Worm (Caenorhabditis elegans) whole organism, mixed stage, embryonic: ENCODE data around the gene heri-1.

ENCODE experiments used
- M03D4.4 ChIP-seq: sonication (generic microtip); optimal IDR thresholded peaks from 2 replicates; lab custom pipeline; 2017; ENCODE audit warnings: mild to moderate bottlenecking, missing genetic modification characterization, missing compliant biosample characterization
- bed-3 ChIP-seq: fragments of 200-800 bp; sonication (Bioruptor generic); optimal IDR thresholded peaks from 3 replicates; lab custom pipeline; 2018; ENCODE audit warnings: mild to moderate bottlenecking, missing genetic modification characterization, moderate library complexity, missing compliant biosample characterization
- blmp-1 ChIP-seq: fragments of 150-350 bp; optimal IDR thresholded peaks from 2 replicates; lab custom pipeline; 2014; ENCODE audit warnings: missing biosample characterization, missing genetic modification characterization
- ceh-39 ChIP-seq: fragments of 150-350 bp; optimal IDR thresholded peaks from 2 replicates; lab custom pipeline; 2014; ENCODE audit warnings: missing biosample characterization, missing genetic modification characterization
- ceh-43 ChIP-seq: fragments of 200-800 bp; sonication (Bioruptor generic); optimal IDR thresholded peaks from 2 replicates; lab custom pipeline; 2018; ENCODE audit warnings: mild to moderate bottlenecking, missing genetic modification characterization, moderate library complexity, missing compliant biosample characterization
- ceh-83 ChIP-seq: fragments of 200-800 bp; sonication (Bioruptor generic); optimal IDR thresholded peaks from 2 replicates; lab custom pipeline; 2018; ENCODE audit warnings: mild to moderate bottlenecking, missing genetic modification characterization, missing compliant biosample characterization
- ces-1 ChIP-seq: fragments of 150-350 bp; optimal IDR thresholded peaks from 2 replicates; lab custom pipeline; 2014; ENCODE audit warnings: missing biosample characterization, missing genetic modification reagents, missing genetic modification characterization
- cnd-1 ChIP-seq: fragments of 200-800 bp; sonication (Bioruptor generic); optimal IDR thresholded peaks from 2 replicates; lab custom pipeline; 2018; ENCODE audit warnings: mild to moderate bottlenecking, missing genetic modification characterization, missing compliant biosample characterization
- drap-1 ChIP-seq: fragments of 200-800 bp; sonication (Bioruptor generic); optimal IDR thresholded peaks from 3 replicates; lab custom pipeline; 2018; ENCODE audit warnings: mild to moderate bottlenecking, missing genetic modification characterization, missing compliant biosample characterization
- elt-3 ChIP-seq: fragments of 150-350 bp; optimal IDR thresholded peaks from 2 replicates; lab custom pipeline; 2014; ENCODE audit warnings: missing biosample characterization, missing genetic modification characterization
- flh-1 ChIP-seq: fragments of 200-800 bp; sonication (Bioruptor generic); optimal IDR thresholded peaks from 2 replicates; lab custom pipeline; 2018; ENCODE audit warnings: mild to moderate bottlenecking, missing genetic modification characterization, moderate library complexity, missing compliant biosample characterization
- ham-2 ChIP-seq: fragments of 200-800 bp; sonication (Bioruptor generic); optimal IDR thresholded peaks from 2 replicates; lab custom pipeline; 2018; ENCODE audit warnings: mild to moderate bottlenecking, missing genetic modification characterization, missing compliant biosample characterization
- hlh-1 ChIP-seq: fragments of 150-350 bp; optimal IDR thresholded peaks from 2 replicates; lab custom pipeline; 2014; ENCODE audit warnings: missing biosample characterization, missing genetic modification reagents, missing genetic modification characterization
- lin-13 ChIP-seq: fragments of 150-350 bp; optimal IDR thresholded peaks from 2 replicates; lab custom pipeline; 2014; ENCODE audit warnings: missing biosample characterization, missing genetic modification characterization
- lin-32 ChIP-seq: fragments of 200-800 bp; sonication (Bioruptor generic); optimal IDR thresholded peaks from 2 replicates; lab custom pipeline; 2018; ENCODE audit warnings: mild to moderate bottlenecking, missing genetic modification characterization, missing compliant biosample characterization
- lsy-2 ChIP-seq: fragments of 150-350 bp; optimal IDR thresholded peaks from 2 replicates; lab custom pipeline; 2014; ENCODE audit warnings: missing biosample characterization, missing genetic modification characterization
- mab-5 ChIP-seq: fragments of 150-350 bp; optimal IDR thresholded peaks from 2 replicates; lab custom pipeline; 2014; ENCODE audit warnings: missing biosample characterization, missing genetic modification characterization
- mep-1 ChIP-seq: fragments of 150-350 bp; optimal IDR thresholded peaks from 2 replicates; lab custom pipeline; 2017; ENCODE audit warnings: missing biosample characterization, missing genetic modification reagents, missing genetic modification characterization, inconsistent platforms
- mls-2 ChIP-seq: sonication (generic microtip); optimal IDR thresholded peaks from 2 replicates; lab custom pipeline; 2016; ENCODE audit warnings: mild to moderate bottlenecking, missing genetic modification characterization, moderate library complexity, missing compliant biosample characterization
- nhr-12 ChIP-seq: fragments of 150-350 bp; optimal IDR thresholded peaks from 2 replicates; lab custom pipeline; 2014; ENCODE audit warnings: missing biosample characterization, missing genetic modification characterization
- nhr-2 ChIP-seq: fragments of 150-350 bp; optimal IDR thresholded peaks from 2 replicates; lab custom pipeline; 2014; ENCODE audit warnings: missing biosample characterization, missing genetic modification characterization
- nhr-237 ChIP-seq: fragments of 150-350 bp; optimal IDR thresholded peaks from 2 replicates; lab custom pipeline; 2014; ENCODE audit warnings: missing biosample characterization, missing genetic modification characterization
- nhr-28 ChIP-seq: fragments of 150-350 bp; optimal IDR thresholded peaks from 2 replicates; lab custom pipeline; 2014; ENCODE audit warnings: missing biosample characterization, missing genetic modification characterization
- nhr-76 ChIP-seq: sonication (generic microtip); optimal IDR thresholded peaks from 2 replicates; lab custom pipeline; 2017; ENCODE audit warnings: missing biosample characterization, missing genetic modification characterization
- pha-4 ChIP-seq: fragments of 150-350 bp; optimal IDR thresholded peaks from 2 replicates; lab custom pipeline; 2018; ENCODE audit warnings: missing biosample characterization, missing genetic modification reagents, missing genetic modification characterization
- sem-2 ChIP-seq: fragments of 200-800 bp; sonication (Bioruptor generic); optimal IDR thresholded peaks from 2 replicates; lab custom pipeline; 2018; ENCODE audit warnings: mild to moderate bottlenecking, missing genetic modification characterization, missing compliant biosample characterization
- snpc-4 ChIP-seq: fragments of 150-350 bp; optimal IDR thresholded peaks from 2 replicates; lab custom pipeline; 2014; ENCODE audit warnings: missing biosample characterization, missing genetic modification characterization
- sptf-1 ChIP-seq: sonication (generic microtip); optimal IDR thresholded peaks from 2 replicates; lab custom pipeline; 2017; ENCODE audit warnings: mild to moderate bottlenecking, missing genetic modification characterization, moderate library complexity, missing compliant biosample characterization
- tbx-8 ChIP-seq: fragments of 200-800 bp; sonication (Bioruptor generic); optimal IDR thresholded peaks from 2 replicates; lab custom pipeline; 2018; ENCODE audit warnings: mild to moderate bottlenecking, missing genetic modification characterization, moderate library complexity, missing compliant biosample characterization
- unc-120 ChIP-seq: sonication (generic microtip); optimal IDR thresholded peaks from 2 replicates; lab custom pipeline; 2017; ENCODE audit warnings: missing genetic modification characterization, missing compliant biosample characterization; ENCODE audit not compliant: poor library complexity, severe bottlenecking
- unc-39 ChIP-seq: fragments of 150-350 bp; optimal IDR thresholded peaks from 2 replicates; lab custom pipeline; 2014; ENCODE audit warnings: missing biosample characterization, missing genetic modification characterization
- unc-62 ChIP-seq: fragments of 150-350 bp; optimal IDR thresholded peaks from 2 replicates; lab custom pipeline; 2014; ENCODE audit warnings: missing biosample characterization, missing genetic modification reagents, missing genetic modification characterization
- zip-8 ChIP-seq: fragments of 150-350 bp; optimal IDR thresholded peaks from 2 replicates; lab custom pipeline; 2014; ENCODE audit warnings: missing biosample characterization, missing genetic modification characterization
- ztf-11 ChIP-seq: fragments of 150-350 bp; optimal IDR thresholded peaks from 2 replicates; lab custom pipeline; 2014; ENCODE audit warnings: missing biosample characterization, missing genetic modification characterization

The heri-1 gene

DNA sequence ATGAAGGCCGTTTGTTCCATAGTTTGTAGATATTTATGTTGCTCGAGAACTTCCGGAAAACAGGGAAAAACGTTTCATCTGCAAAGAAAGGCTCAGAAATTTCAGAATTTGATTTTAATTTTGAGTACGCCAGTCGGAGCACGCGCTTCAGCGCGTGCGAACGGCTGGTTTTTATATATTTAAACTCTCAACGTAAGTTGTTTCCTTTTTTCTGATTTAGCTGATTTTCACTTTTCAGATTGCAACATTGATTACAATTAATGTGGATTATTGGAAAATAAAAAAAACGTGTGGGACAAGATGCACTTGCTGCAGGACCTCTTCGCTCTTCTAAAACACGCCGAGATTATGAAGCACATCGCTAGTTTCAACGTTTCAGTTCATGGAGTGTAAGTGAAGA is 30.4 kb downstream of the heri-1 start, which contains the start of gene F21H12.3:
Gene F21H12.3, plus strand, starts transcription at position 301 of the 400 bp plus-strand sequence.
- TF ChIP-seq ceh-39 (tag; lab: Kevin White, UChicago), result no peak
- TF ChIP-seq bed-3 (GFP tag; lab: Kevin White, UChicago), result no peak
- TF ChIP-seq, all 35 proteins: peak for 0

DNA sequence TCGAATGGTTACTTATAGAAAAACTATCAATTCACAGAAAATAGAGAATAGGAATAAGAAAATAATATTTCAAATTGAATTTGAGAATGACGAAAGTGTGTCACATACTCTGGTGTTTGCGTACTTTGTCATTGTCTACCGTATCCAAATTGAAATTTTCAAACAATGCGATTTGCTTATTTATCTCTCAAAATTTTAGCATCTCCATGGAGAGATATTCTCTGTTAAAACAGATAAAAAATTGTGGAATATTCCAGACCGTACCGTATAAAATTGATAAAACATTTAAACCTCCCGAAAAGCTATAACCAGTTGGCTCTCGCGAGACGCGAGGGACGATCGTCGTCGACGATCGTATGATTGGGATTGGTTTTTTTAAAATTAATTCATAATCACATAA is 32.3 kb downstream of the heri-1 start, which contains the start of gene fbf-1:
Gene fbf-1, minus strand, starts transcription at position 101 of the 400 bp plus-strand sequence.
- TF ChIP-seq nhr-28 (tag; lab: Kevin White, UChicago) (no peak), nhr-2 (no peak), pha-4 (tag; lab: Kevin White, UChicago) (no peak), nhr-237 (tag; lab: Kevin White, UChicago) (no peak), M03D4.4 (tag; lab: Kevin White, UChicago) (no peak), tbx-8 (no peak), ztf-11 (tag; lab: Kevin White, UChicago) (no peak), ceh-43 (GFP tag; lab: Kevin White, UChicago) (no peak), sem-2 (GFP tag; lab: Kevin White, UChicago) (no peak), sptf-1 (tag; lab: Kevin White, UChicago) (no peak), nhr-76 (no peak), lin-13 (tag; lab: Kevin White, UChicago) (no peak), unc-62 (GFP tag; lab: Kevin White, UChicago) (no peak), lin-32 (no peak), flh-1 (GFP tag; lab: Kevin White, UChicago) (no peak), ces-1 (GFP tag; lab: Kevin White, UChicago) (no peak)

DNA sequence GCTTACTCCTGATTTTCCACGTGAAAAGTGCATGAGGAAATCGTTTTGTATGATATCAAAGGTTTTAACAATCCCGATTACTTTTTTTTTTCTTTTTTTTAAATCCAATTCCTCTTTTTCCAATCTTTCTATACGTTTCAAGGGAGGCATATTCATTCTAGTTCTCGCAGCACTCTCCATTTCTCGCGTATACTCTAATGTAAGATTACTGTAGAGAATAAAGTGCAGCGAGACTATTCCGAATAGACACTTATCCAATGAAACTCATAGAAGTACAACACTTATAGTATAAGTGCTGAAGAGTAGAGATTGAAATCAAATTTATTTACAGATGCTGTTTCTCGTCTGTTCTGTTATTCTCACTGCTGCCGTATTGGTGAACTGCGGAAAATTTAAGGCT is 35.4 kb downstream of the heri-1 start, which contains the start of gene H12I13.6:
Gene H12I13.6, plus strand, starts transcription at position 301 of the 400 bp plus-strand sequence.
- TF ChIP-seq drap-1 (GFP tag; lab: Kevin White, UChicago), result no peak
- TF ChIP-seq lin-32, result no peak
- TF ChIP-seq sptf-1 (tag; lab: Kevin White, UChicago), result no peak
- TF ChIP-seq pha-4 (tag; lab: Kevin White, UChicago), result no peak
- TF ChIP-seq elt-3 (tag; lab: Kevin White, UChicago), result no peak
- no peak for TF ChIP-seq nhr-2
- no peak for TF ChIP-seq ceh-83 (GFP tag; lab: Kevin White, UChicago)
- TF ChIP-seq ceh-39 (tag; lab: Kevin White, UChicago), result no peak

DNA sequence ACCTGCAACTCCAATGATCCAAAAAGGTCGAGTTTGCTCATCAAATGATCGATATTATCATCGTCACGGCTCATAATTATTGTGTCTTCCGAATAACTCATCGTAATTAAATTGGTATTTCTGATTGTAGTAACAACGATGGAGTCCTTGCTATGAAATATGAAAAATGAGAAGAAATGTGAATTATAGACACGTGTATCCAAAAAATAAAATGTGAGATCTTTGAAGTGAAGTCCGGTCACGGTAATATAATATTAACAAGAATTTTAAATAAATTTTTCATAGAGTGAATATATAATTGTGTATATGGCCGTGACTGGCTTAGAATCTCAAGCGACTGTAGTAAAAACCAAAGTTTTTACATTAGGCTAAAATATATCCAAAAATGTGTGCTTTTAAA is 45.9 kb downstream of the heri-1 start, which contains the start of gene H12I13.1:
Gene H12I13.1, minus strand, starts transcription at position 101 of the 400 bp plus-strand sequence.
- TF ChIP-seq sem-2 (GFP tag; lab: Kevin White, UChicago), result no peak
- no peak for TF ChIP-seq zip-8
- TF ChIP-seq ham-2 (GFP tag; lab: Kevin White, UChicago), result no peak
- no peak for TF ChIP-seq lsy-2 (tag; lab: Kevin White, UChicago)
- no peak for TF ChIP-seq lin-32
- no peak for TF ChIP-seq nhr-28 (tag; lab: Kevin White, UChicago)
- no peak for TF ChIP-seq drap-1 (GFP tag; lab: Kevin White, UChicago)
- no peak for TF ChIP-seq ceh-39 (tag; lab: Kevin White, UChicago)

DNA sequence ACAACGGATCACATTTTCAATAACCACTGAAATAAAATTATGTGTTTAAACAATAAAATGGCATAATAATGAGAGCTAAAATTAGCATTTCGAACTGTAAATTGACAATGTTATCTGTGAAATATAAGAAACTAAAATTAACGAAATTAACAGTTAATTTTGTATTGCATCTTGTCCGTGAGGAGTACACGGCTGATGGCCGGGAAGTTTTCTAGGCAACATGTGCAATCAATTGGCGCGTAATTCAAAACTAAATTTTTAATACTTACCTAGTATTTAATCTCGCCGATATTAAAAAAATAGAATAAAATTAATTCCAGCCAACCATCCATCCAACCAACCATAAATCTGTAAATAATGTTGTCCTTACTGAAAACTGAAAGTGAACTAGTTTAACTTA is 51.5 kb downstream of the heri-1 start:
- TF ChIP-seq nhr-76, result no peak
- no peak for TF ChIP-seq zip-8
- TF ChIP-seq nhr-237 (tag; lab: Kevin White, UChicago), result no peak
- TF ChIP-seq bed-3 (GFP tag; lab: Kevin White, UChicago), result no peak
- no peak for TF ChIP-seq unc-120 (tag; lab: Kevin White, UChicago)
- no peak for TF ChIP-seq ceh-83 (GFP tag; lab: Kevin White, UChicago)
- TF ChIP-seq ceh-43 (GFP tag; lab: Kevin White, UChicago), result no peak
- no peak for TF ChIP-seq hlh-1
- TF ChIP-seq ceh-39 (tag; lab: Kevin White, UChicago), result no peak
- TF ChIP-seq lsy-2 (tag; lab: Kevin White, UChicago), result no peak
- no peak for TF ChIP-seq lin-32
- peak; percentile 10 for TF ChIP-seq mab-5 (tag; lab: Kevin White, UChicago)
- no peak for TF ChIP-seq ztf-11 (tag; lab: Kevin White, UChicago)
- peak; percentile 37 for TF ChIP-seq lin-13 (tag; lab: Kevin White, UChicago)
- no peak for TF ChIP-seq tbx-8
- peak; percentile 2 for TF ChIP-seq cnd-1 (tag; lab: Kevin White, UChicago)
- TF ChIP-seq snpc-4 (tag; lab: Kevin White, UChicago), result no peak
- no peak for TF ChIP-seq elt-3 (tag; lab: Kevin White, UChicago)
- TF ChIP-seq unc-39, result no peak
- TF ChIP-seq ces-1 (GFP tag; lab: Kevin White, UChicago), result no peak
- no peak for TF ChIP-seq flh-1 (GFP tag; lab: Kevin White, UChicago)
- peak; percentile 25 for TF ChIP-seq pha-4 (tag; lab: Kevin White, UChicago)
- no peak for TF ChIP-seq blmp-1 (tag; lab: Kevin White, UChicago)
- no peak for TF ChIP-seq mls-2 (tag; lab: Kevin White, UChicago)
- no peak for TF ChIP-seq sptf-1 (tag; lab: Kevin White, UChicago)
- no peak for TF ChIP-seq mep-1
- no peak for TF ChIP-seq nhr-28 (tag; lab: Kevin White, UChicago)
- TF ChIP-seq ham-2 (GFP tag; lab: Kevin White, UChicago), result no peak
- TF ChIP-seq nhr-2, result no peak
- no peak for TF ChIP-seq unc-62 (GFP tag; lab: Kevin White, UChicago)
- no peak for TF ChIP-seq nhr-12 (tag; lab: Kevin White, UChicago)
- TF ChIP-seq, all 35 proteins: peak for 4
